Fruit fly (Drosophila melanogaster) whole organism, embryonic: ENCODE measurements around the gene Ufd1.

ENCODE experiments used
- Asciz ChIP-seq: fragments of 200-800 bp; sonication (Bioruptor generic); optimal IDR thresholded peaks from 2 replicates; lab custom pipeline; 2017; ENCODE audit warnings: missing biosample characterization, mild to moderate bottlenecking, missing genetic modification characterization, missing genetic modification reagents
- Awh ChIP-seq: fragments of 200-800 bp; sonication (Bioruptor generic); IDR thresholded peaks from 2 replicates; pipeline ENCODE4, ENCODE4 v1.3.6; 2022; ENCODE audit warnings: missing biosample characterization, missing genetic modification characterization
- CG11695 ChIP-seq: fragments of 200-800 bp; sonication (Bioruptor generic); IDR thresholded peaks from 3 replicates; pipeline ENCODE4 v1.3.6; 2022; ENCODE audit warnings: missing biosample characterization, missing genetic modification characterization
- CG12659 ChIP-seq: fragments of 200-800 bp; sonication (Bioruptor generic); optimal IDR thresholded peaks from 3 replicates; lab custom pipeline; 2017; ENCODE audit warnings: mild to moderate bottlenecking, missing biosample characterization, missing genetic modification reagents, missing genetic modification characterization
- CG13424 ChIP-seq: fragments of 200-800 bp; sonication (Bioruptor generic); optimal IDR thresholded peaks from 2 replicates; lab custom pipeline; 2019; ENCODE audit warnings: missing biosample characterization, mild to moderate bottlenecking, missing genetic modification characterization, moderate library complexity
- CG14667 ChIP-seq: fragments of 200-800 bp; sonication (Bioruptor generic); IDR thresholded peaks from 2 replicates; pipeline ENCODE4 v1.3.6; 2022; ENCODE audit warnings: missing biosample characterization, missing genetic modification characterization
- CG1603 ChIP-seq: fragments of 200-800 bp; sonication (Bioruptor generic); optimal IDR thresholded peaks from 2 replicates; lab custom pipeline; 2019; ENCODE audit warnings: missing biosample characterization, mild to moderate bottlenecking, missing genetic modification characterization, moderate library complexity
- CG17328 ChIP-seq: fragments of 200-800 bp; sonication (Bioruptor generic); IDR thresholded peaks from 2 replicates; pipeline ENCODE4 v1.3.6; 2022; ENCODE audit warnings: missing biosample characterization, missing genetic modification characterization
- CG17361 ChIP-seq: fragments of 200-800 bp; sonication (Bioruptor generic); IDR thresholded peaks from 3 replicates; pipeline ENCODE4 v1.3.6; 2022; ENCODE audit warnings: missing biosample characterization, missing genetic modification characterization
- CG18619 ChIP-seq: fragments of 200-800 bp; sonication (Bioruptor generic); optimal IDR thresholded peaks from 3 replicates; lab custom pipeline; 2017; ENCODE audit warnings: missing biosample characterization, mild to moderate bottlenecking, missing genetic modification characterization
- CG18764 ChIP-seq: fragments of 200-800 bp; sonication (Bioruptor generic); optimal IDR thresholded peaks from 3 replicates; lab custom pipeline; 2016; ENCODE audit warnings: missing biosample characterization, missing genetic modification characterization
- CG2202 ChIP-seq: fragments of 200-800 bp; sonication (Bioruptor generic); optimal IDR thresholded peaks from 2 replicates; lab custom pipeline; 2018; ENCODE audit warnings: missing biosample characterization, mild to moderate bottlenecking, missing genetic modification characterization
- CG30403 ChIP-seq: fragments of 200-800 bp; sonication (Bioruptor generic); optimal IDR thresholded peaks from 3 replicates; lab custom pipeline; 2016; ENCODE audit warnings: missing biosample characterization, missing genetic modification characterization
- CG31441 ChIP-seq: fragments of 200-800 bp; sonication (Bioruptor generic); IDR thresholded peaks from 2 replicates; pipeline ENCODE4 v1.3.6; 2022; ENCODE audit warnings: missing biosample characterization, missing genetic modification characterization
- CG32772 ChIP-seq: fragments of 200-800 bp; sonication (Bioruptor generic); IDR thresholded peaks from 2 replicates; pipeline ENCODE4 v1.3.6; 2022; ENCODE audit warnings: missing biosample characterization, missing genetic modification characterization
- CG3847 ChIP-seq: fragments of 200-800 bp; sonication (Bioruptor generic); IDR thresholded peaks from 2 replicates; pipeline ENCODE4 v1.3.6; 2022; ENCODE audit warnings: missing biosample characterization, missing genetic modification characterization
- CG4707 ChIP-seq: fragments of 200-800 bp; sonication (Bioruptor generic); optimal IDR thresholded peaks from 2 replicates; lab custom pipeline; 2018; ENCODE audit warnings: missing biosample characterization, mild to moderate bottlenecking, missing genetic modification characterization, moderate library complexity
- CG6813 ChIP-seq: fragments of 200-800 bp; sonication (Bioruptor generic); optimal IDR thresholded peaks from 2 replicates; lab custom pipeline; 2017; ENCODE audit warnings: missing biosample characterization, missing genetic modification characterization, mild to moderate bottlenecking, moderate library complexity, missing genetic modification reagents
- CG7357 ChIP-seq: fragments of 200-800 bp; sonication (Bioruptor generic); IDR thresholded peaks from 3 replicates; pipeline ENCODE4 v1.3.6; 2022; ENCODE audit warnings: missing biosample characterization, missing genetic modification characterization
- CG8290 ChIP-seq, 3 experiments: fragments of 200-800 bp; sonication (Bioruptor generic); optimal IDR thresholded peaks; 2 replicates each; lab custom pipeline; 2016 to 2019; ENCODE audit warnings: missing biosample characterization in 3 of 3, missing genetic modification characterization in 3 of 3, mild to moderate bottlenecking in 2 of 3, moderate library complexity in 1 of 3
- CoRest ChIP-seq: fragments of 200-800 bp; sonication (Bioruptor generic); optimal IDR thresholded peaks from 3 replicates; lab custom pipeline; 2018; ENCODE audit warnings: missing biosample characterization, mild to moderate bottlenecking, missing genetic modification characterization, moderate library complexity
- Eip74EF ChIP-seq, 2 experiments: fragments of 200-800 bp in 1 of 2; fragments of >200 bp in 1 of 2; sonication (Bioruptor generic) in 1 of 2; optimal IDR thresholded peaks; 2 replicates each; lab custom pipeline; 2017 to 2019; ENCODE audit warnings: missing biosample characterization in 2 of 2, missing genetic modification characterization in 2 of 2, mild to moderate bottlenecking in 1 of 2, moderate library complexity in 1 of 2
- Gug ChIP-seq: fragments of 200-800 bp; sonication (Bioruptor generic); IDR thresholded peaks from 4 replicates; pipeline ENCODE4 v1.3.6; 2022; ENCODE audit warnings: missing biosample characterization, missing genetic modification characterization
- Hsf ChIP-seq: fragments of 200-800 bp; sonication (Bioruptor generic); optimal IDR thresholded peaks from 3 replicates; lab custom pipeline; 2016; ENCODE audit warnings: missing biosample characterization, missing genetic modification characterization
- Max ChIP-seq: fragments of 200-800 bp; sonication (Bioruptor generic); optimal IDR thresholded peaks from 2 replicates; lab custom pipeline; 2016; ENCODE audit warnings: missing biosample characterization, mild to moderate bottlenecking, missing genetic modification characterization
- Meics ChIP-seq: fragments of 200-800 bp; sonication (Bioruptor generic); optimal IDR thresholded peaks from 2 replicates; lab custom pipeline; 2017; ENCODE audit warnings: missing biosample characterization, mild to moderate bottlenecking, missing genetic modification characterization
- NC2α ChIP-seq: fragments of 200-800 bp; sonication (Bioruptor generic); optimal IDR thresholded peaks from 2 replicates; lab custom pipeline; 2016; ENCODE audit warnings: missing biosample characterization, missing genetic modification characterization
- abd-A ChIP-seq: fragments of 200-800 bp; sonication (Bioruptor generic); optimal IDR thresholded peaks from 3 replicates; lab custom pipeline; 2019; ENCODE audit warnings: missing biosample characterization, mild to moderate bottlenecking, missing genetic modification characterization, moderate library complexity
- chinmo ChIP-seq: fragments of 200-800 bp; sonication (Bioruptor generic); IDR thresholded peaks from 4 replicates; pipeline ENCODE4 v1.3.6; 2022; ENCODE audit warnings: missing biosample characterization, missing genetic modification characterization; ENCODE audit not compliant: partially characterized antibody
- ci ChIP-seq: fragments of 200-800 bp; sonication (Bioruptor generic); IDR thresholded peaks from 3 replicates; pipeline ENCODE4 v1.3.6; 2022; ENCODE audit warnings: missing biosample characterization, missing genetic modification characterization
- croc ChIP-seq: fragments of 200-800 bp; sonication (Bioruptor generic); conservative IDR thresholded peaks from 3 replicates; pipeline ENCODE4 v1.3.6; 2022; ENCODE audit warnings: missing biosample characterization, missing genetic modification characterization
- dmrt99B ChIP-seq: fragments of 200-800 bp; sonication (Bioruptor generic); optimal IDR thresholded peaks from 2 replicates; lab custom pipeline; 2018; ENCODE audit warnings: missing biosample characterization, mild to moderate bottlenecking, missing genetic modification characterization, moderate library complexity
- dysf ChIP-seq: fragments of 200-800 bp; sonication (Bioruptor generic); IDR thresholded peaks from 3 replicates; pipeline ENCODE4 v1.3.6; 2022; ENCODE audit warnings: missing biosample characterization, missing genetic modification characterization
- emc ChIP-seq: fragments of 200-800 bp; sonication (Bioruptor generic); optimal IDR thresholded peaks from 2 replicates; lab custom pipeline; 2016; ENCODE audit warnings: missing biosample characterization, missing genetic modification characterization
- gem ChIP-seq: fragments of 200-800 bp; sonication (Bioruptor generic); optimal IDR thresholded peaks from 2 replicates; lab custom pipeline; 2019; ENCODE audit warnings: missing biosample characterization, mild to moderate bottlenecking, missing genetic modification characterization, moderate library complexity
- grau ChIP-seq: fragments of 200-800 bp; optimal IDR thresholded peaks from 3 replicates; lab custom pipeline; 2019; ENCODE audit warnings: missing biosample characterization, mild to moderate bottlenecking, missing genetic modification characterization, moderate library complexity
- gsb-n ChIP-seq: fragments of 200-800 bp; sonication (Bioruptor generic); optimal IDR thresholded peaks from 3 replicates; lab custom pipeline; 2018; ENCODE audit warnings: missing biosample characterization, mild to moderate bottlenecking, missing genetic modification characterization
- h ChIP-seq: fragments of >200 bp; optimal IDR thresholded peaks from 2 replicates; lab custom pipeline; 2017
- nom ChIP-seq: fragments of 200-800 bp; sonication (Bioruptor generic); optimal IDR thresholded peaks from 2 replicates; lab custom pipeline; 2017; ENCODE audit warnings: missing biosample characterization, missing genetic modification characterization, mild to moderate bottlenecking, moderate library complexity, missing genetic modification reagents
- pan ChIP-seq, 4 experiments: fragments of >200 bp in 3 of 4; fragments of 200-800 bp in 1 of 4; sonication (Bioruptor generic) in 1 of 4; optimal IDR thresholded peaks in 3 of 4; IDR thresholded peaks in 1 of 4; 2 replicates each; pipeline versions ENCODE4 v1.3.6 to Lab custom; 2017 to 2022; ENCODE audit warnings: missing biosample characterization in 2 of 4, missing genetic modification characterization in 2 of 4, mixed read lengths in 1 of 4
- ro ChIP-seq: fragments of 200-800 bp; sonication (Bioruptor generic); IDR thresholded peaks from 2 replicates; pipeline ENCODE4 v1.3.6; 2022; ENCODE audit warnings: missing biosample characterization, missing genetic modification characterization
- sc ChIP-seq, 3 experiments: fragments of >200 bp in 2 of 3; fragments of 200-800 bp in 1 of 3; sonication (Bioruptor generic) in 1 of 3; optimal IDR thresholded peaks; 2 replicates in 2 of 3; 3 replicates in 1 of 3; lab custom pipeline; 2017; ENCODE audit warnings: mild to moderate bottlenecking in 1 of 3, missing biosample characterization in 1 of 3, missing genetic modification characterization in 1 of 3, missing genetic modification reagents in 1 of 3
- seq ChIP-seq: fragments of 200-800 bp; sonication (Bioruptor generic); IDR thresholded peaks from 2 replicates; pipeline ENCODE4 v1.3.6; 2022; ENCODE audit warnings: missing biosample characterization, missing genetic modification characterization
- sima ChIP-seq: fragments of 200-800 bp; sonication (Bioruptor generic); optimal IDR thresholded peaks from 2 replicates; lab custom pipeline; 2016; ENCODE audit warnings: missing biosample characterization, missing genetic modification characterization
- tap ChIP-seq: fragments of 200-800 bp; optimal IDR thresholded peaks from 3 replicates; lab custom pipeline; 2019; ENCODE audit warnings: missing biosample characterization, mild to moderate bottlenecking, missing genetic modification characterization, moderate library complexity
- usp ChIP-seq: fragments of >200 bp; optimal IDR thresholded peaks from 2 replicates; lab custom pipeline; 2017; ENCODE audit warnings: missing biosample characterization, missing genetic modification characterization
- yki ChIP-seq: fragments of >200 bp; optimal IDR thresholded peaks from 3 replicates; lab custom pipeline; 2018

Gene Ufd1

DNA sequence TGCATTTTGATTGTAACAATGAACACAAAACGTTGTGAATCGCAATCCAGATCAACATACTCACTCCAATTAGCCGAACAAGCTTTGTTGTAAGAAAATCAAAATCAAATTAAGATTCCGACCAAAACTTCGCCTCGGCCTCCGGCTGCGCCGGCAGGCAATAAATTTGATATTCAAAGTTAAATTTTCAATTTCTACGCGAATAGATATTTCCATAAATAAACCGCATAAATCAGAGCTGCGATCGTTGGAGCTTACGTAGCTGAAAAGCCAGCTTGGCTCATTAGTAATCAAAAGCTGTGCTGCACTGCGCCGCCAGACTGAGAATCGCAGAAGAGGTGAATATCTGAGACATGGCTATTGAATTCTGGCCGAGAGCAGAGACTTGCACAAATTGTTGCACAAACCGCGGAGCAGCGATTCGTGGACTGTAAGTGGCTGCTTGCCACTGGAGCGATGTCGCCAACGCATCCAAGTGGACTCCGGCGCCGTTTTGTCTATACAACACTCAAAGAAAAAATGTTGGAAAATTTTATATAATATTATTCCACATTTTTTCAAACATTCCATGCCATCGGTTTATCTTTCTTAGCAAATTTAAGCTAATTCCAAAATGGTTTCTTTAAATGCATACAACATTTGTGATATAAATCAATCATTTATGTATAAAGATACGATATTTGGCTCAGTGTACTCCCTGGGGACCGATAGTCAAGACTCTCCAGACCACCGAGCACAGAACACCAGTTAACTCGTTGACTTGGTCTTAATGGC is 25.6 kb upstream of the Ufd1 start (continued):
- no peak for TF ChIP-seq sima (GFP tag; lab: Kevin White, UChicago)
- peak; percentile 3 for TF ChIP-seq CG18619
- TF ChIP-seq CG8290 (GFP tag; optimal IDR thresholded peaks at IDR 0.05; lab: Kevin White, UChicago), result no peak
- TF ChIP-seq CG8290 (tag; optimal IDR thresholded peaks at IDR 0.05; lab: Kevin White, UChicago), result no peak
- no peak for TF ChIP-seq NC2α (GFP tag; lab: Kevin White, UChicago)
- peak; percentile 50 for TF ChIP-seq CG30403 (GFP tag; lab: Kevin White, UChicago)
- TF ChIP-seq Asciz, result peak; percentile 52
- TF ChIP-seq ro (GFP tag; lab: Robert Waterston, UW), result no peak
- peak; percentile 29 for TF ChIP-seq CG6813
- peak; percentile 71 for TF ChIP-seq gem (tag; lab: Kevin White, UChicago)
- peak; percentile 39 for TF ChIP-seq CG1603 (tag; lab: Kevin White, UChicago)
- peak; percentile 40; the same call in 1 of the 2 replicates for TF ChIP-seq CG32772 (GFP tag; lab: Robert Waterston, UW)
- peak; percentile 20; the same call in 1 of the 3 replicates for TF ChIP-seq CG7357
- TF ChIP-seq grau (tag; lab: Kevin White, UChicago), result peak; percentile 49
- TF ChIP-seq CG17328, result peak; percentile 27; the same call in 1 of the 2 replicates
- peak; percentile 71 for TF ChIP-seq nom (GFP tag; lab: Kevin White, UChicago)
- peak in 1 of 2 experiments; percentile 43 for TF ChIP-seq Eip74EF (GFP tag; optimal IDR thresholded peaks at IDR 0.05; lab: Kevin White, UChicago)
- peak; percentile 53 for TF ChIP-seq gsb-n (tag; lab: Kevin White, UChicago)
- 0 out of 2 replicates have a peak, but pooled peaks have one; percentile 14 for TF ChIP-seq CG3847 (GFP tag; lab: Robert Waterston, UW)
- peak; percentile 38 for TF ChIP-seq CG4707 (GFP tag; lab: Kevin White, UChicago)
- TF ChIP-seq emc, result no peak
- TF ChIP-seq abd-A (tag; lab: Kevin White, UChicago), result peak; percentile 66
- peak; percentile 30 for TF ChIP-seq CG18764
- peak; percentile 60 for TF ChIP-seq Awh (GFP tag; lab: Robert Waterston, UW)
- peak; percentile 48 for TF ChIP-seq CoRest (tag; lab: Kevin White, UChicago)
- TF ChIP-seq chinmo, result peak; percentile 89; the same call in 2 of the 4 replicates
- TF ChIP-seq croc (GFP tag; lab: Robert Waterston, UW), result 0 out of 3 replicates have a peak, but pooled peaks have one; percentile 13
- peak; percentile 42 for TF ChIP-seq tap (tag; lab: Kevin White, UChicago)
- no peak for TF ChIP-seq h (lab: Kevin White, UChicago)
- TF ChIP-seq CG2202 (tag; lab: Kevin White, UChicago), result peak; percentile 9
- TF ChIP-seq Max, result peak; percentile 13
- peak; percentile 26 for TF ChIP-seq Meics (GFP tag; lab: Kevin White, UChicago)
- TF ChIP-seq CG13424 (tag; lab: Kevin White, UChicago), result peak; percentile 46
- TF ChIP-seq usp (GFP tag; lab: Kevin White, UChicago), result no peak
- peak; percentile 59 for TF ChIP-seq dmrt99B (tag; lab: Kevin White, UChicago)
- TF ChIP-seq Hsf (GFP tag; lab: Kevin White, UChicago), result peak; percentile 3
- TF ChIP-seq CG31441 (GFP tag; lab: Robert Waterston, UW), result peak; percentile 70
- peak; percentile 22; the same call in 1 of the 2 replicates for TF ChIP-seq CG14667
- peak; percentile 78 for TF ChIP-seq ci (GFP tag; lab: Robert Waterston, UW)
- peak; percentile 70 for TF ChIP-seq dysf (GFP tag; lab: Robert Waterston, UW)
- peak; percentile 57; the same call in 2 of the 3 replicates for TF ChIP-seq CG11695 (GFP tag; lab: Robert Waterston, UW)
- no peak for TF ChIP-seq sc (optimal IDR thresholded peaks at IDR 0.05; lab: Kevin White, UChicago)
- TF ChIP-seq sc (GFP tag; optimal IDR thresholded peaks at IDR 0.05; lab: Kevin White, UChicago), result peak; percentile 41
- no peak for TF ChIP-seq pan (optimal IDR thresholded peaks at IDR 0.05; lab: Kevin White, UChicago)
- peak in 1 of 2 experiments; percentile 52 for TF ChIP-seq pan (GFP tag; optimal IDR thresholded peaks at IDR 0.05 in 1 of 2, IDR thresholded peaks at IDR 0.05 in 1 of 2)
- peak; percentile 58 for TF ChIP-seq CG17361
- TF ChIP-seq Gug (GFP tag; lab: Robert Waterston, UW), result no peak
- peak; percentile 9 for TF ChIP-seq CG12659 (GFP tag; lab: Kevin White, UChicago)
- TF ChIP-seq seq (GFP tag; lab: Robert Waterston, UW), result 0 out of 2 replicates have a peak, but pooled peaks have one; percentile 9
- TF ChIP-seq yki (lab: Kevin White, UChicago), result no peak
